Worm (Caenorhabditis elegans) whole organism, L1 larva: Measurements from ENCODE around the gene F29B9.8.

ENCODE experiments used
- ceh-88 ChIP-seq: fragments of 200-800 bp; sonication (Bioruptor generic); IDR thresholded peaks from 2 replicates; pipeline ENCODE4 v1.3.6; 2022; ENCODE audit warnings: missing genetic modification characterization, missing compliant biosample characterization
- fos-1 ChIP-seq: fragments of 150-350 bp; optimal IDR thresholded peaks from 2 replicates; lab custom pipeline; 2014; ENCODE audit warnings: missing biosample characterization, missing genetic modification characterization
- jun-1 ChIP-seq: fragments of 150-350 bp; optimal IDR thresholded peaks from 2 replicates; lab custom pipeline; 2014; ENCODE audit warnings: missing biosample characterization, missing genetic modification reagents, missing genetic modification characterization
- nhr-76 ChIP-seq: sonication (generic microtip); optimal IDR thresholded peaks from 2 replicates; lab custom pipeline; 2017; ENCODE audit warnings: missing biosample characterization, missing genetic modification characterization
- nhr-84 ChIP-seq: sonication (generic microtip); optimal IDR thresholded peaks from 2 replicates; lab custom pipeline; 2017; ENCODE audit warnings: missing biosample characterization, missing genetic modification characterization
- nhr-90 ChIP-seq: sonication (generic microtip); optimal IDR thresholded peaks from 2 replicates; lab custom pipeline; 2016; ENCODE audit warnings: mild to moderate bottlenecking, missing genetic modification characterization, missing compliant biosample characterization; ENCODE audit not compliant: poor library complexity
- unc-130 ChIP-seq: fragments of 150-350 bp; optimal IDR thresholded peaks from 2 replicates; lab custom pipeline; 2017; ENCODE audit warnings: missing biosample characterization, missing genetic modification characterization, inconsistent platforms
- unc-86 ChIP-seq: sonication (generic microtip); optimal IDR thresholded peaks from 2 replicates; lab custom pipeline; 2016; ENCODE audit warnings: missing genetic modification characterization, missing compliant biosample characterization
- ztf-4 ChIP-seq: fragments of 150-350 bp; optimal IDR thresholded peaks from 2 replicates; lab custom pipeline; 2014; ENCODE audit warnings: missing biosample characterization, missing genetic modification characterization

DNA sequence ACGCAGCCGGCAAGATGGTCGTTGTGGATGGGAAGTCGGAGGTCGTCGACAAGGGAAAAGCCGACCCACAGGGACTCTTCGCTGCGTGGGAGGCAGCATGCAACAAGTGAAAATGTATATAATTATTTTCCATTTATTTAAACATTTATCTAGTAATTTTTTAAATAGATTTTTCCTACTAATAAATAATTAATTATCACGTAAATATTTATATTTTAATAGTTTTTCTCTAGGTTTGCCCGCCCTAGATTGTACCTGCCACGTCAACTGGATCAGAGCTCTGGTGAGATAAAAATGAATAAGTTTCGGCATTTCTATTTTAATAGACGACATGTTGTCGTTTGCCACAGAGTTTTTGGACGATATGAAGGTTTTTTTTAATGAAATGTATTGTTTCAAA is 5.5 kb downstream of the F29B9.8 start, which contains the start of gene psr-1:
- TF ChIP-seq nhr-76 = no peak
- TF ChIP-seq nhr-90 (tag; lab: Kevin White, UChicago) = no peak
- no peak for TF ChIP-seq unc-130 (tag; lab: Kevin White, UChicago)
- TF ChIP-seq fos-1 = no peak
- TF ChIP-seq ceh-88 (GFP tag; lab: Robert Waterston, UW) = no peak
- no peak for TF ChIP-seq ztf-4 (tag; lab: Kevin White, UChicago)
- no peak for TF ChIP-seq nhr-84 (tag; lab: Kevin White, UChicago)
- no peak for TF ChIP-seq unc-86
- no peak for TF ChIP-seq jun-1 (tag; lab: Kevin White, UChicago)
